Worm (Caenorhabditis elegans) whole organism, L1 larva: Measurements from ENCODE around the gene F16G10.10.

Source experiments
- ceh-82 ChIP-seq, 3 experiments: fragments of 150-350 bp in 1 of 3; sonication (generic microtip) in 2 of 3; optimal IDR thresholded peaks; 2 replicates each; lab custom pipeline; 2014 to 2017; ENCODE audit warnings: missing biosample characterization in 3 of 3, missing genetic modification characterization in 3 of 3
- lin-15B ChIP-seq: fragments of 150-350 bp; sonication (generic microtip); optimal IDR thresholded peaks from 3 replicates; lab custom pipeline; 2014; ENCODE audit warnings: missing biosample characterization, missing genetic modification characterization
- nhr-237 ChIP-seq: fragments of 150-350 bp; optimal IDR thresholded peaks from 2 replicates; lab custom pipeline; 2014; ENCODE audit warnings: missing biosample characterization, missing genetic modification characterization
- nhr-77 ChIP-seq: fragments of 150-350 bp; optimal IDR thresholded peaks from 2 replicates; lab custom pipeline; 2014; ENCODE audit warnings: missing biosample characterization, missing genetic modification characterization

ce11 chrII:2422427-2422826 lies 31.6 kb upstream of the F16G10.10 start:
- TF ChIP-seq ceh-82 (tag; optimal IDR thresholded peaks at IDR 0.05; lab: Kevin White, UChicago) = no peak
- no peak for TF ChIP-seq nhr-237 (tag; lab: Kevin White, UChicago)
- no peak for TF ChIP-seq nhr-77 (tag; lab: Kevin White, UChicago)
- TF ChIP-seq lin-15B (tag; lab: Kevin White, UChicago) = no peak
